Worm (Caenorhabditis elegans): Measurements from ENCODE around the gene nhr-60.
A peak's percentile ranks its signal among the peaks of the same experiment; 100 is the strongest.

The nhr-60 gene

ce11 chrV:15781086-15781485 is 8.0 kb upstream of the nhr-60 start, which contains the start of gene T26E4.2:
T26E4.2 (plus strand) TSS chrV:15781386.
- no peak for TF ChIP-seq snpc-4 (tag; optimal IDR thresholded peaks at IDR 0.05)
- no peak for TF ChIP-seq Y55F3AM.14 (GFP tag; optimal IDR thresholded peaks at IDR 0.05)
- no peak for TF ChIP-seq lin-39 (tag; optimal IDR thresholded peaks at IDR 0.05)
- no peak for TF ChIP-seq crh-2 (tag; optimal IDR thresholded peaks at IDR 0.05)
- no peak for TF ChIP-seq ztf-4 (tag; optimal IDR thresholded peaks at IDR 0.05)
- TF ChIP-seq egl-27 (tag; optimal IDR thresholded peaks at IDR 0.05): no peak
- TF ChIP-seq ztf-1 (GFP tag; conservative IDR thresholded peaks at IDR 0.05): no peak
- no peak for TF ChIP-seq dmd-4 (tag; optimal IDR thresholded peaks at IDR 0.05)
- TF ChIP-seq skn-1 (tag; optimal IDR thresholded peaks at IDR 0.05): no peak
- no peak for TF ChIP-seq nhr-10 (tag; optimal IDR thresholded peaks at IDR 0.05)
- no peak for TF ChIP-seq lin-11 (tag; optimal IDR thresholded peaks at IDR 0.05)

- TF ChIP-seq mbf-1 (tag; optimal IDR thresholded peaks at IDR 0.05) (no peak), elt-1 (tag; optimal IDR thresholded peaks at IDR 0.05) (no peak), ceh-82 (tag; optimal IDR thresholded peaks at IDR 0.05) (no peak), ztf-4 (tag; optimal IDR thresholded peaks at IDR 0.05) (no peak), ama-1 (optimal IDR thresholded peaks at IDR 0.05) (no peak), blmp-1 (tag; optimal IDR thresholded peaks at IDR 0.05; ENCODE audit: insufficient read depth) (no peak), ztf-1 (GFP tag; conservative IDR thresholded peaks at IDR 0.05) (no peak)
Measured at ce11 chrV:15779128-15779729, 6.2 kb upstream of the nhr-60 start, which contains the start of the genes nhr-285 and irld-52. nhr-285 (minus strand) TSS chrV:15779228. irld-52 (plus strand) TSS chrV:15779679.

- TF ChIP-seq C34F6.9 (tag; optimal IDR thresholded peaks at IDR 0.05) (no peak), nhr-6 (tag; optimal IDR thresholded peaks at IDR 0.05) (no peak), mbf-1 (tag; optimal IDR thresholded peaks at IDR 0.05) (no peak), elt-3 (tag; optimal IDR thresholded peaks at IDR 0.05) (no peak), nhr-77 (tag; optimal IDR thresholded peaks at IDR 0.05) (no peak), F13H6.1 (tag; optimal IDR thresholded peaks at IDR 0.05) (no peak)
Measured at ce11 chrV:15776651-15777050, 3.6 kb upstream of the nhr-60 start, which contains the start of gene nhr-283. nhr-283 (minus strand) TSS chrV:15776751.

- TF ChIP-seq sma-9 (GFP tag; optimal IDR thresholded peaks at IDR 0.05): peak; percentile 29
- TF ChIP-seq sma-9 (tag; optimal IDR thresholded peaks at IDR 0.05): no peak
- TF ChIP-seq elt-3 (tag; optimal IDR thresholded peaks at IDR 0.05): no peak
- peak in 1 of 2 experiments; percentile 1 for TF ChIP-seq mdl-1 (tag; optimal IDR thresholded peaks at IDR 0.05)
- no peak for TF ChIP-seq ZK546.5 (tag; optimal IDR thresholded peaks at IDR 0.05)
Measured at ce11 chrV:15773941-15774340, 900 bp upstream of the nhr-60 start.

- no peak for TF ChIP-seq C34F6.9 (tag; optimal IDR thresholded peaks at IDR 0.05)
Measured at ce11 chrV:15769072-15769471, 4.0 kb downstream of the nhr-60 start, which contains the start of gene F57A10.4. F57A10.4 (plus strand) TSS chrV:15769438.

- TF ChIP-seq lin-39 (tag; optimal IDR thresholded peaks at IDR 0.05) (no peak), ztf-11 (tag; optimal IDR thresholded peaks at IDR 0.05) (no peak), elt-3 (tag; optimal IDR thresholded peaks at IDR 0.05) (no peak), sma-9 (GFP tag; optimal IDR thresholded peaks at IDR 0.05) (peak; percentile 95), sma-9 (tag; optimal IDR thresholded peaks at IDR 0.05) (no peak), nhr-237 (tag; optimal IDR thresholded peaks at IDR 0.05) (peak; percentile 80), nhr-23 (tag; optimal IDR thresholded peaks at IDR 0.05) (no peak), sma-3 (GFP tag; optimal IDR thresholded peaks at IDR 0.05) (peak; percentile 92), alr-1 (tag; optimal IDR thresholded peaks at IDR 0.05) (no peak), nhr-10 (tag; optimal IDR thresholded peaks at IDR 0.05) (peak; percentile 81), mdl-1 (tag; optimal IDR thresholded peaks at IDR 0.05) (peak in 1 of 2 experiments; percentile 19), ztf-4 (tag; optimal IDR thresholded peaks at IDR 0.05) (peak; percentile 84), aly-2 (tag; optimal IDR thresholded peaks at IDR 0.05) (no peak), ztf-1 (GFP tag; conservative IDR thresholded peaks at IDR 0.05) (no peak), lin-11 (tag; optimal IDR thresholded peaks at IDR 0.05) (peak; percentile 64), unc-39 (tag; optimal IDR thresholded peaks at IDR 0.05) (no peak), crh-2 (tag; optimal IDR thresholded peaks at IDR 0.05) (peak; percentile 94), ceh-16 (tag; optimal IDR thresholded peaks at IDR 0.05) (peak; percentile 60), nhr-77 (tag; optimal IDR thresholded peaks at IDR 0.05) (peak; percentile 68), gmeb-1 (tag; optimal IDR thresholded peaks at IDR 0.05) (peak; percentile 99), nhr-25 (tag; optimal IDR thresholded peaks at IDR 0.05) (peak; percentile 92), mab-5 (tag; optimal IDR thresholded peaks at IDR 0.05) (peak; percentile 90), nhr-21 (tag; optimal IDR thresholded peaks at IDR 0.05) (peak; percentile 87), fos-1 (tag; optimal IDR thresholded peaks at IDR 0.05) (peak; percentile 57), lsy-2 (tag; optimal IDR thresholded peaks at IDR 0.05) (peak; percentile 92 to 96), nhr-11 (tag; optimal IDR thresholded peaks at IDR 0.05) (no peak), dmd-4 (tag; optimal IDR thresholded peaks at IDR 0.05) (peak; percentile 41), snpc-4 (tag; optimal IDR thresholded peaks at IDR 0.05) (peak; percentile 87), egl-27 (tag; optimal IDR thresholded peaks at IDR 0.05) (peak; percentile 92), nhr-129 (tag; optimal IDR thresholded peaks at IDR 0.05) (peak; percentile 78), nhr-6 (tag; optimal IDR thresholded peaks at IDR 0.05) (peak; percentile 84)
Measured at ce11 chrV:15766122-15766594, 6.9 kb downstream of the nhr-60 start, which contains the start of the genes haf-3 and F57A10.2. haf-3 (minus strand) TSS chrV:15766172. F57A10.2 (plus strand) TSS chrV:15766575.
